Worm (Caenorhabditis elegans) whole organism, young adult: ENCODE results near the gene glp-1.

ENCODE experiments used
- B0019.2 ChIP-seq: fragments of 200-800 bp; sonication (Bioruptor generic); conservative IDR thresholded peaks from 2 replicates; pipeline ENCODE4 v1.3.6; 2022; ENCODE audit warnings: missing genetic modification reagents, missing genetic modification characterization, missing compliant biosample characterization
- B0261.1 ChIP-seq: sonication (generic microtip); optimal IDR thresholded peaks from 2 replicates; lab custom pipeline; 2016; ENCODE audit warnings: mild to moderate bottlenecking, missing genetic modification characterization, moderate library complexity, missing compliant biosample characterization
- B0336.3 ChIP-seq: fragments of 200-800 bp; sonication (Bioruptor generic); IDR thresholded peaks from 2 replicates; pipeline ENCODE4 v1.3.6; 2022; ENCODE audit warnings: missing genetic modification characterization, missing compliant biosample characterization
- C06A6.2 ChIP-seq: fragments of 200-800 bp; sonication (Bioruptor generic); conservative IDR thresholded peaks from 2 replicates; pipeline ENCODE4 v1.3.6; 2022; ENCODE audit warnings: missing genetic modification characterization, missing compliant biosample characterization
- C17E4.6 ChIP-seq: fragments of 200-800 bp; sonication (Bioruptor generic); IDR thresholded peaks from 2 replicates; pipeline ENCODE4 v1.3.6; 2022; ENCODE audit warnings: missing genetic modification reagents, missing genetic modification characterization, missing compliant biosample characterization
- D2030.7 ChIP-seq: fragments of 200-800 bp; sonication (Bioruptor generic); IDR thresholded peaks from 2 replicates; pipeline ENCODE4 v1.3.6; 2022; ENCODE audit warnings: missing genetic modification reagents, missing genetic modification characterization, missing compliant biosample characterization
- F23B12.7 ChIP-seq: sonication (generic microtip); optimal IDR thresholded peaks from 2 replicates; lab custom pipeline; 2017; ENCODE audit warnings: missing genetic modification characterization, mild to moderate bottlenecking, missing compliant biosample characterization, antibody characterized with exemption, moderate library complexity; ENCODE audit not compliant: insufficient read depth
- F33H1.4 ChIP-seq: fragments of 200-800 bp; sonication (Bioruptor generic); IDR thresholded peaks from 2 replicates; pipeline ENCODE4 v1.3.6; 2022; ENCODE audit warnings: missing genetic modification reagents, missing genetic modification characterization, missing compliant biosample characterization
- F37B4.10 ChIP-seq: fragments of 200-800 bp; sonication (Bioruptor generic); IDR thresholded peaks from 2 replicates; pipeline ENCODE4 v1.3.6; 2022; ENCODE audit warnings: missing genetic modification characterization, missing compliant biosample characterization
- F49E8.2 ChIP-seq: sonication (generic microtip); optimal IDR thresholded peaks from 3 replicates; lab custom pipeline; 2017; ENCODE audit warnings: missing genetic modification characterization, mild to moderate bottlenecking, missing compliant biosample characterization, antibody characterized with exemption, moderate library complexity; ENCODE audit not compliant: insufficient read depth
- K11D2.4 ChIP-seq: fragments of 200-800 bp; sonication (Bioruptor generic); IDR thresholded peaks from 2 replicates; pipeline ENCODE4 v1.3.6; 2022; ENCODE audit warnings: missing genetic modification reagents, missing genetic modification characterization, missing compliant biosample characterization
- T26A5.8 ChIP-seq: sonication (generic microtip); optimal IDR thresholded peaks from 2 replicates; lab custom pipeline; 2016; ENCODE audit warnings: missing genetic modification characterization, missing compliant biosample characterization
- Y67H2A.10 ChIP-seq: fragments of 200-800 bp; sonication (Bioruptor generic); conservative IDR thresholded peaks from 2 replicates; pipeline ENCODE4 v1.3.6; 2022; ENCODE audit warnings: missing genetic modification reagents, missing genetic modification characterization, missing compliant biosample characterization
- ZK185.1 ChIP-seq: sonication (generic microtip); optimal IDR thresholded peaks from 2 replicates; lab custom pipeline; 2016; ENCODE audit warnings: mild to moderate bottlenecking, missing genetic modification characterization, missing compliant biosample characterization; ENCODE audit not compliant: poor library complexity, severe bottlenecking
- aptf-2 ChIP-seq: fragments of 200-800 bp; sonication (Bioruptor generic); conservative IDR thresholded peaks from 2 replicates; pipeline ENCODE4 v1.3.6; 2022; ENCODE audit warnings: missing genetic modification reagents, missing genetic modification characterization, missing compliant biosample characterization
- atf-7 ChIP-seq: sonication (generic microtip); optimal IDR thresholded peaks from 2 replicates; lab custom pipeline; 2017; ENCODE audit warnings: mild to moderate bottlenecking, missing genetic modification characterization, missing compliant biosample characterization
- athp-1 ChIP-seq: sonication (generic microtip); optimal IDR thresholded peaks from 2 replicates; lab custom pipeline; 2017; ENCODE audit warnings: mild to moderate bottlenecking, missing genetic modification characterization, missing compliant biosample characterization
- ccch-3 ChIP-seq: fragments of 200-800 bp; sonication (Bioruptor generic); optimal IDR thresholded peaks from 2 replicates; lab custom pipeline; 2018; ENCODE audit warnings: mild to moderate bottlenecking, missing genetic modification characterization, missing compliant biosample characterization
- ceh-100 ChIP-seq: fragments of 200-800 bp; sonication (Bioruptor generic); IDR thresholded peaks from 2 replicates; pipeline ENCODE4 v1.3.6; 2022; ENCODE audit warnings: missing genetic modification reagents, missing genetic modification characterization, missing compliant biosample characterization
- ceh-40 ChIP-seq: fragments of 200-800 bp; sonication (Bioruptor generic); IDR thresholded peaks from 2 replicates; pipeline ENCODE4 v1.3.6; 2022; ENCODE audit warnings: missing genetic modification characterization, missing compliant biosample characterization
- ceh-58 ChIP-seq: fragments of 200-800 bp; sonication (Bioruptor generic); IDR thresholded peaks from 2 replicates; pipeline ENCODE4 v1.3.6; 2022; ENCODE audit warnings: missing genetic modification characterization, missing compliant biosample characterization
- ceh-91 ChIP-seq: fragments of 200-800 bp; sonication (Bioruptor generic); IDR thresholded peaks from 2 replicates; pipeline ENCODE4 v1.3.6; 2022; ENCODE audit warnings: missing genetic modification reagents, missing genetic modification characterization, missing compliant biosample characterization
- die-1 ChIP-seq: sonication (generic microtip); optimal IDR thresholded peaks from 2 replicates; lab custom pipeline; 2016; ENCODE audit warnings: missing genotype, mild to moderate bottlenecking, missing genetic modification characterization, missing compliant biosample characterization
- dpl-1 ChIP-seq: fragments of 150-350 bp; optimal IDR thresholded peaks from 2 replicates; lab custom pipeline; 2014; ENCODE audit warnings: missing biosample characterization, missing genetic modification reagents, missing genetic modification characterization
- efl-1 ChIP-seq: fragments of 150-350 bp; optimal IDR thresholded peaks from 2 replicates; lab custom pipeline; 2014; ENCODE audit warnings: missing biosample characterization, missing genetic modification reagents, missing genetic modification characterization
- egl-18 ChIP-seq: fragments of 200-800 bp; sonication (Bioruptor generic); IDR thresholded peaks from 2 replicates; pipeline ENCODE4 v1.3.6; 2022; ENCODE audit warnings: missing genetic modification reagents, missing genetic modification characterization, missing compliant biosample characterization
- him-1 ChIP-seq: sonication (generic microtip); optimal IDR thresholded peaks from 2 replicates; lab custom pipeline; 2016; ENCODE audit warnings: missing genotype, missing genetic modification reagents, missing genetic modification characterization, missing compliant biosample characterization
- hlh-26 ChIP-seq: fragments of 200-800 bp; sonication (Bioruptor generic); conservative IDR thresholded peaks from 2 replicates; pipeline ENCODE4 v1.3.6; 2022; ENCODE audit warnings: missing genetic modification reagents, missing genetic modification characterization, missing compliant biosample characterization
- hmg-1.2 ChIP-seq: fragments of 200-800 bp; sonication (Bioruptor generic); IDR thresholded peaks from 2 replicates; pipeline ENCODE4 v1.3.6; 2022; ENCODE audit warnings: missing genetic modification reagents, missing genetic modification characterization, missing compliant biosample characterization
- hsf-1 ChIP-seq: fragments of 200-800 bp; sonication (Bioruptor generic); IDR thresholded peaks from 2 replicates; pipeline ENCODE4 v1.3.6; 2022; ENCODE audit warnings: missing genetic modification reagents, missing genetic modification characterization, missing compliant biosample characterization
- let-526 ChIP-seq: fragments of 200-800 bp; sonication (Bioruptor generic); IDR thresholded peaks from 2 replicates; pipeline ENCODE4 v1.3.6; 2022; ENCODE audit warnings: missing genetic modification reagents, missing genetic modification characterization, missing compliant biosample characterization
- lsl-1 ChIP-seq: fragments of 200-800 bp; sonication (Bioruptor generic); optimal IDR thresholded peaks from 2 replicates; lab custom pipeline; 2018; ENCODE audit warnings: mild to moderate bottlenecking, missing genetic modification characterization, moderate library complexity, missing compliant biosample characterization
- mxl-1 ChIP-seq: sonication (generic microtip); optimal IDR thresholded peaks from 2 replicates; lab custom pipeline; 2016; ENCODE audit warnings: missing genetic modification characterization, missing compliant biosample characterization
- nfya-1 ChIP-seq: sonication (generic microtip); optimal IDR thresholded peaks from 2 replicates; lab custom pipeline; 2017; ENCODE audit warnings: antibody characterized with exemption, missing compliant biosample characterization, missing genetic modification characterization, borderline replicate concordance; ENCODE audit not compliant: insufficient read depth
- nfyb-1 ChIP-seq: fragments of 200-800 bp; sonication (Bioruptor generic); IDR thresholded peaks from 2 replicates; pipeline ENCODE4 v1.3.6; 2022; ENCODE audit warnings: missing genetic modification reagents, missing genetic modification characterization, missing compliant biosample characterization
- nhr-80 ChIP-seq: sonication (generic microtip); optimal IDR thresholded peaks from 2 replicates; lab custom pipeline; 2016; ENCODE audit warnings: missing genetic modification characterization, missing compliant biosample characterization
- rcor-1 ChIP-seq: fragments of 200-800 bp; sonication (Bioruptor generic); IDR thresholded peaks from 2 replicates; pipeline ENCODE4 v1.3.6; 2022; ENCODE audit warnings: missing genetic modification reagents, missing genetic modification characterization, missing compliant biosample characterization
- rec-8 ChIP-seq, 2 experiments: sonication (generic microtip); optimal IDR thresholded peaks; 2 replicates each; lab custom pipeline; 2016; ENCODE audit warnings: mild to moderate bottlenecking in 2 of 2, missing genetic modification characterization in 2 of 2, missing genetic modification reagents in 2 of 2, missing genotype in 2 of 2, missing biosample characterization in 1 of 2, missing compliant biosample characterization in 1 of 2, moderate library complexity in 1 of 2
- rpc-1 ChIP-seq, 2 experiments: fragments of 150-350 bp in 1 of 2; sonication (generic microtip) in 1 of 2; optimal IDR thresholded peaks; 2 replicates each; lab custom pipeline; 2014 to 2018; ENCODE audit warnings: missing biosample characterization in 1 of 2, missing genetic modification characterization in 1 of 2, missing genetic modification reagents in 1 of 2, missing genotype in 1 of 2
- snpc-1.1 ChIP-seq: sonication (generic microtip); optimal IDR thresholded peaks from 2 replicates; lab custom pipeline; 2017; ENCODE audit warnings: missing genetic modification characterization, mild to moderate bottlenecking, missing compliant biosample characterization, antibody characterized with exemption, moderate library complexity, missing genotype, missing genetic modification reagents; ENCODE audit not compliant: insufficient read depth
- snpc-1.3 ChIP-seq: sonication (generic microtip); optimal IDR thresholded peaks from 2 replicates; lab custom pipeline; 2017; ENCODE audit warnings: missing genetic modification characterization, mild to moderate bottlenecking, missing compliant biosample characterization, antibody characterized with exemption, moderate library complexity, missing genotype, missing genetic modification reagents; ENCODE audit not compliant: insufficient read depth
- snpc-4 ChIP-seq, 5 experiments: fragments of 150-350 bp in 1 of 5; sonication (generic microtip) in 4 of 5; optimal IDR thresholded peaks; 2 replicates each; lab custom pipeline; 2014 to 2018; ENCODE audit warnings: missing genetic modification characterization in 5 of 5, missing biosample characterization in 3 of 5, antibody characterized with exemption in 2 of 5, mild to moderate bottlenecking in 2 of 5, missing compliant biosample characterization in 2 of 5, missing genotype in 2 of 5, moderate library complexity in 2 of 5, missing genetic modification reagents in 1 of 5
- somi-1 ChIP-seq: fragments of 200-800 bp; sonication (Bioruptor generic); optimal IDR thresholded peaks from 2 replicates; lab custom pipeline; 2018; ENCODE audit warnings: mild to moderate bottlenecking, missing genetic modification characterization, missing compliant biosample characterization
- sptf-2 ChIP-seq: fragments of 200-800 bp; sonication (Bioruptor generic); optimal IDR thresholded peaks from 2 replicates; lab custom pipeline; 2018; ENCODE audit warnings: mild to moderate bottlenecking, missing genetic modification characterization, missing compliant biosample characterization
- tlf-1 ChIP-seq: fragments of 200-800 bp; sonication (Bioruptor generic); optimal IDR thresholded peaks from 2 replicates; lab custom pipeline; 2018; ENCODE audit warnings: mild to moderate bottlenecking, missing genetic modification characterization, missing compliant biosample characterization
- unc-62 ChIP-seq: fragments of 150-350 bp; optimal IDR thresholded peaks from 2 replicates; lab custom pipeline; 2014; ENCODE audit warnings: missing biosample characterization, missing genetic modification reagents, missing genetic modification characterization

Gene glp-1

DNA sequence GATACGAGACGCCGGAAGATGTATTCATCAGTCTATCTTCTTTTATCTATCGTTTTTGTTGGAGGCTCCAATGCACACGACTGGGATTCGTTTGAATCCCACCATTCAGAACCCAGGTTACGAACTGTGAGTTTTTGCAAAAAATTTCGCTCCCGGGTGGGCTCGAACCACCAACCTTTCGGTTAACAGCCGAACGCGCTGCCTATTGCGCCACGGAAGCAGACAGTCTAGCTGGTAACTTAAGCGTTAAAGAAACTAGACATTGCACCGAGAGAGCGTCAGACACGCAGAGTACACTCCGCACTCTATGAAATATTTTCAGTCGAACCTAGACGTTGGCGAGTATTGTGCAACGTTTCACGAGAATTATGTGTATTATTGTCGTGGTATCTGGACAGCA, 12.0 kb downstream of the glp-1 start (continued):
- TF ChIP-seq somi-1 (GFP tag; lab: Kevin White, UChicago): peak; percentile 24
- TF ChIP-seq egl-18 (GFP tag; lab: Robert Waterston, UW): 0 out of 2 replicates have a peak, but pooled peaks have one; percentile 36
- TF ChIP-seq nfya-1 (tag; lab: Kevin White, UChicago): no peak
- TF ChIP-seq ceh-58 (GFP tag; lab: Robert Waterston, UW): no peak
- TF ChIP-seq Y67H2A.10 (GFP tag; lab: Robert Waterston, UW): 0 out of 2 replicates have a peak, but pooled peaks have one; percentile 7
- no peak for TF ChIP-seq ccch-3
- TF ChIP-seq T26A5.8 (tag; lab: Kevin White, UChicago): no peak
- TF ChIP-seq B0019.2 (GFP tag; lab: Robert Waterston, UW): no peak
- TF ChIP-seq lsl-1 (GFP tag; lab: Kevin White, UChicago): peak; percentile 56
- TF ChIP-seq B0261.1 (tag; lab: Kevin White, UChicago): peak; percentile 84
- TF ChIP-seq hlh-26 (GFP tag; lab: Robert Waterston, UW): no peak
- TF ChIP-seq F23B12.7 (tag; lab: Kevin White, UChicago): peak; percentile 34
- TF ChIP-seq hmg-1.2 (GFP tag; lab: Robert Waterston, UW): peak; percentile 77
- TF ChIP-seq snpc-1.3: peak; percentile 29
- TF ChIP-seq him-1 (tag; lab: Kevin White, UChicago): peak; percentile 92
- TF ChIP-seq unc-62 (GFP tag; lab: Kevin White, UChicago): no peak
- peak; percentile 76; the same call in 1 of the 2 replicates for TF ChIP-seq let-526 (GFP tag; lab: Robert Waterston, UW)
- TF ChIP-seq ceh-40: no peak
- no peak for TF ChIP-seq C17E4.6 (GFP tag; lab: Robert Waterston, UW)
- TF ChIP-seq dpl-1 (GFP tag; lab: Kevin White, UChicago): no peak
- peak; percentile 68 for TF ChIP-seq rcor-1 (GFP tag; lab: Robert Waterston, UW)
- TF ChIP-seq ZK185.1 (tag; lab: Kevin White, UChicago): peak; percentile 45
- peak; percentile 76 for TF ChIP-seq D2030.7
- TF ChIP-seq mxl-1 (tag; lab: Kevin White, UChicago): peak; percentile 51
- peak; percentile 32; the same call in 1 of the 2 replicates for TF ChIP-seq F33H1.4 (GFP tag; lab: Robert Waterston, UW)
- TF ChIP-seq B0336.3 (GFP tag; lab: Robert Waterston, UW): peak; percentile 62
- TF ChIP-seq die-1: peak; percentile 86
- TF ChIP-seq ceh-91: peak; percentile 52
- TF ChIP-seq F49E8.2 (tag; lab: Kevin White, UChicago): peak; percentile 40
- TF ChIP-seq snpc-1.1 (tag; lab: Kevin White, UChicago): peak; percentile 88
- TF ChIP-seq nfyb-1: peak; percentile 85
- peak; percentile 74 for TF ChIP-seq rpc-1 (optimal IDR thresholded peaks at IDR 0.05; lab: Kevin White, UChicago)
- TF ChIP-seq rpc-1 (tag; optimal IDR thresholded peaks at IDR 0.05; lab: Kevin White, UChicago): peak; percentile 80
- TF ChIP-seq hsf-1 (GFP tag; lab: Robert Waterston, UW): peak; percentile 9; the same call in 1 of the 2 replicates
- TF ChIP-seq K11D2.4 (GFP tag; lab: Robert Waterston, UW): no peak
- TF ChIP-seq C06A6.2: no peak
- TF ChIP-seq F37B4.10 (GFP tag; lab: Robert Waterston, UW): no peak
- peak; percentile 27 for TF ChIP-seq tlf-1 (GFP tag; lab: Kevin White, UChicago)
- no peak; the same call in 1 of the 2 replicates for TF ChIP-seq ceh-100 (GFP tag; lab: Robert Waterston, UW)
- peak; percentile 69; the same call in 1 of the 2 replicates for TF ChIP-seq aptf-2 (GFP tag; lab: Robert Waterston, UW)
- TF ChIP-seq atf-7: no peak
- TF ChIP-seq snpc-4 (GFP tag; optimal IDR thresholded peaks at IDR 0.05; lab: Kevin White, UChicago): peak; percentile 86
- peak; percentile 51 to 96 (median 88) for TF ChIP-seq snpc-4 (tag; optimal IDR thresholded peaks at IDR 0.05; lab: Kevin White, UChicago)
- no peak for TF ChIP-seq efl-1 (GFP tag; lab: Kevin White, UChicago)
- TF ChIP-seq rec-8 (tag; optimal IDR thresholded peaks at IDR 0.05; lab: Kevin White, UChicago): peak; percentile 31 to 81
- TF ChIP-seq nhr-80: peak; percentile 33
- TF ChIP-seq sptf-2 (GFP tag; lab: Kevin White, UChicago): no peak
- peak; percentile 34 for TF ChIP-seq athp-1 (tag; lab: Kevin White, UChicago)
